Fruit fly (Drosophila melanogaster) whole organism, embryonic: ENCODE results near the gene AP-1mu.

ENCODE experiments used
- B-H1 ChIP-seq: fragments of 200-800 bp; sonication (Bioruptor generic); IDR thresholded peaks from 3 replicates; pipeline ENCODE4 v1.3.6; 2022; ENCODE audit warnings: missing biosample characterization, missing genetic modification characterization
- BtbVII ChIP-seq: fragments of 200-800 bp; sonication (Bioruptor generic); optimal IDR thresholded peaks from 3 replicates; lab custom pipeline; 2017; ENCODE audit warnings: missing biosample characterization, mild to moderate bottlenecking, missing genetic modification characterization
- CG10147 ChIP-seq: fragments of 200-800 bp; sonication (Bioruptor generic); optimal IDR thresholded peaks from 2 replicates; lab custom pipeline; 2019; ENCODE audit warnings: missing biosample characterization, mild to moderate bottlenecking, missing genetic modification characterization, moderate library complexity
- CG12942 ChIP-seq: fragments of 200-800 bp; sonication (Bioruptor generic); optimal IDR thresholded peaks from 3 replicates; lab custom pipeline; 2016; ENCODE audit warnings: missing biosample characterization, missing genetic modification characterization
- CG14965 ChIP-seq: fragments of 200-800 bp; sonication (Bioruptor generic); optimal IDR thresholded peaks from 2 replicates; lab custom pipeline; 2016; ENCODE audit warnings: missing biosample characterization, missing genetic modification characterization, borderline replicate concordance
- CG17186 ChIP-seq: fragments of 200-800 bp; sonication (Bioruptor generic); optimal IDR thresholded peaks from 3 replicates; lab custom pipeline; 2017; ENCODE audit warnings: missing biosample characterization, missing genetic modification reagents, missing genetic modification characterization
- CG18764 ChIP-seq: fragments of 200-800 bp; sonication (Bioruptor generic); optimal IDR thresholded peaks from 3 replicates; lab custom pipeline; 2016; ENCODE audit warnings: missing biosample characterization, missing genetic modification characterization
- CG2199 ChIP-seq: fragments of 200-800 bp; sonication (Bioruptor generic); IDR thresholded peaks from 3 replicates; pipeline ENCODE4 v1.3.6; 2022; ENCODE audit warnings: missing biosample characterization, missing genetic modification characterization
- CG2678 ChIP-seq: fragments of 200-800 bp; sonication (Bioruptor generic); optimal IDR thresholded peaks from 3 replicates; lab custom pipeline; 2019; ENCODE audit warnings: missing biosample characterization, mild to moderate bottlenecking, missing genetic modification characterization, moderate library complexity
- CG2712 ChIP-seq: fragments of 200-800 bp; optimal IDR thresholded peaks from 3 replicates; lab custom pipeline; 2019; ENCODE audit warnings: missing biosample characterization, mild to moderate bottlenecking, missing genetic modification characterization, moderate library complexity
- CG2875 ChIP-seq: fragments of 200-800 bp; sonication (Bioruptor generic); optimal IDR thresholded peaks from 2 replicates; lab custom pipeline; 2017; ENCODE audit warnings: missing biosample characterization, mild to moderate bottlenecking, missing genetic modification characterization, missing genetic modification reagents
- CG3163 ChIP-seq: fragments of 200-800 bp; sonication (Bioruptor generic); optimal IDR thresholded peaks from 3 replicates; lab custom pipeline; 2016; ENCODE audit warnings: missing biosample characterization, missing genetic modification characterization
- CG34376 ChIP-seq: fragments of 200-800 bp; sonication (Bioruptor generic); optimal IDR thresholded peaks from 2 replicates; lab custom pipeline; 2018; ENCODE audit warnings: missing biosample characterization, mild to moderate bottlenecking, missing genetic modification characterization
- CG4360 ChIP-seq: fragments of 200-800 bp; sonication (Bioruptor generic); IDR thresholded peaks from 2 replicates; pipeline ENCODE4 v1.3.6; 2022; ENCODE audit warnings: missing biosample characterization, missing genetic modification characterization
- CG5245 ChIP-seq: fragments of 200-800 bp; sonication (Bioruptor generic); optimal IDR thresholded peaks from 3 replicates; lab custom pipeline; 2016; ENCODE audit warnings: missing biosample characterization, missing genetic modification characterization
- CG6813 ChIP-seq: fragments of 200-800 bp; sonication (Bioruptor generic); optimal IDR thresholded peaks from 2 replicates; lab custom pipeline; 2017; ENCODE audit warnings: missing biosample characterization, missing genetic modification characterization, mild to moderate bottlenecking, moderate library complexity, missing genetic modification reagents
- CG6854 ChIP-seq: fragments of 200-800 bp; sonication (Bioruptor generic); optimal IDR thresholded peaks from 3 replicates; lab custom pipeline; 2017; ENCODE audit warnings: missing biosample characterization, mild to moderate bottlenecking, missing genetic modification characterization
- CG7556 ChIP-seq: fragments of 200-800 bp; sonication (Bioruptor generic); optimal IDR thresholded peaks from 2 replicates; lab custom pipeline; 2017; ENCODE audit warnings: missing biosample characterization, mild to moderate bottlenecking, missing genetic modification characterization
- CG7839 ChIP-seq: fragments of 200-800 bp; sonication (Bioruptor generic); optimal IDR thresholded peaks from 3 replicates; lab custom pipeline; 2018; ENCODE audit warnings: missing biosample characterization, mild to moderate bottlenecking, missing genetic modification characterization, moderate library complexity
- CG8359 ChIP-seq: fragments of 200-800 bp; sonication (Bioruptor generic); optimal IDR thresholded peaks from 2 replicates; lab custom pipeline; 2017; ENCODE audit warnings: missing biosample characterization, mild to moderate bottlenecking, missing genetic modification characterization, borderline replicate concordance
- CG9215 ChIP-seq: fragments of 200-800 bp; sonication (Bioruptor generic); IDR thresholded peaks from 2 replicates; pipeline ENCODE4 v1.3.6; 2022; ENCODE audit warnings: missing biosample characterization, missing genetic modification characterization
- CG9437 ChIP-seq: fragments of 200-800 bp; sonication (Bioruptor generic); optimal IDR thresholded peaks from 2 replicates; lab custom pipeline; 2018; ENCODE audit warnings: missing biosample characterization, mild to moderate bottlenecking, missing genetic modification characterization
- CG9932 ChIP-seq: fragments of 200-800 bp; sonication (Bioruptor generic); IDR thresholded peaks from 2 replicates; pipeline ENCODE4 v1.3.6; 2022; ENCODE audit warnings: missing biosample characterization, missing genetic modification characterization
- Chrac-16 ChIP-seq: fragments of 200-800 bp; sonication (Bioruptor generic); optimal IDR thresholded peaks from 3 replicates; lab custom pipeline; 2016; ENCODE audit warnings: missing biosample characterization, missing genetic modification characterization
- Dad ChIP-seq: fragments of 200-800 bp; sonication (Bioruptor generic); optimal IDR thresholded peaks from 3 replicates; lab custom pipeline; 2016; ENCODE audit warnings: missing biosample characterization, missing genetic modification characterization
- H2.0 ChIP-seq: fragments of 200-800 bp; sonication (Bioruptor generic); IDR thresholded peaks from 2 replicates; pipeline ENCODE4 v1.3.6; 2022; ENCODE audit warnings: missing biosample characterization, missing genetic modification characterization
- Mrtf ChIP-seq: fragments of 200-800 bp; sonication (Bioruptor generic); IDR thresholded peaks from 3 replicates; pipeline ENCODE4 v1.3.6; 2022; ENCODE audit warnings: missing biosample characterization, missing genetic modification characterization
- NC2α ChIP-seq: fragments of 200-800 bp; sonication (Bioruptor generic); optimal IDR thresholded peaks from 2 replicates; lab custom pipeline; 2016; ENCODE audit warnings: missing biosample characterization, missing genetic modification characterization
- NC2β ChIP-seq: fragments of 200-800 bp; sonication (Bioruptor generic); optimal IDR thresholded peaks from 2 replicates; lab custom pipeline; 2016; ENCODE audit warnings: missing biosample characterization, missing genetic modification characterization
- Poxn ChIP-seq: fragments of 200-800 bp; sonication (Bioruptor generic); IDR thresholded peaks from 2 replicates; pipeline ENCODE4 v1.3.6; 2022; ENCODE audit warnings: missing biosample characterization, missing genetic modification characterization
- Ptx1 ChIP-seq: fragments of 200-800 bp; sonication (Bioruptor generic); IDR thresholded peaks from 2 replicates; pipeline ENCODE4 v1.3.6; 2022; ENCODE audit warnings: missing biosample characterization, missing genetic modification characterization
- YL-1 ChIP-seq: fragments of 200-800 bp; sonication (Bioruptor generic); optimal IDR thresholded peaks from 3 replicates; lab custom pipeline; 2017; ENCODE audit warnings: missing biosample characterization, mild to moderate bottlenecking, missing genetic modification characterization
- bab2 ChIP-seq: fragments of 200-800 bp; sonication (Bioruptor generic); optimal IDR thresholded peaks from 2 replicates; lab custom pipeline; 2016; ENCODE audit warnings: missing biosample characterization, missing genetic modification characterization
- cad ChIP-seq: fragments of >200 bp; optimal IDR thresholded peaks from 2 replicates; lab custom pipeline; 2017; ENCODE audit warnings: missing biosample characterization, missing genetic modification characterization
- crp ChIP-seq, 2 experiments: fragments of 200-800 bp; sonication (Bioruptor generic); optimal IDR thresholded peaks; 2 replicates in 1 of 2; 3 replicates in 1 of 2; lab custom pipeline; 2017; ENCODE audit warnings: missing biosample characterization in 2 of 2, missing genetic modification characterization in 2 of 2, mild to moderate bottlenecking in 1 of 2, moderate library complexity in 1 of 2
- ftz-f1 ChIP-seq: fragments of 200-800 bp; sonication (Bioruptor generic); optimal IDR thresholded peaks from 2 replicates; lab custom pipeline; 2016; ENCODE audit warnings: missing biosample characterization, missing genetic modification characterization
- gt ChIP-seq: fragments of 200-800 bp; sonication (Bioruptor generic); IDR thresholded peaks from 2 replicates; pipeline ENCODE4 v1.3.6; 2022; ENCODE audit warnings: missing biosample characterization, missing genetic modification characterization
- lola ChIP-seq, 3 experiments: fragments of >200 bp in 2 of 3; fragments of 200-800 bp in 1 of 3; sonication (Bioruptor generic) in 1 of 3; optimal IDR thresholded peaks; 2 replicates each; lab custom pipeline; 2017 to 2019; ENCODE audit warnings: missing biosample characterization in 3 of 3, missing genetic modification characterization in 3 of 3, mild to moderate bottlenecking in 1 of 3, moderate library complexity in 1 of 3
- nmo ChIP-seq: fragments of 200-800 bp; sonication (Bioruptor generic); optimal IDR thresholded peaks from 2 replicates; lab custom pipeline; 2018; ENCODE audit warnings: missing biosample characterization, mild to moderate bottlenecking, missing genetic modification characterization, moderate library complexity
- oc ChIP-seq: fragments of 200-800 bp; sonication (Bioruptor generic); optimal IDR thresholded peaks from 2 replicates; lab custom pipeline; 2018; ENCODE audit warnings: missing biosample characterization, mild to moderate bottlenecking, missing genetic modification characterization, moderate library complexity
- onecut ChIP-seq: fragments of 200-800 bp; sonication (Bioruptor generic); IDR thresholded peaks from 2 replicates; pipeline ENCODE4 v1.3.6; 2022; ENCODE audit warnings: missing biosample characterization, missing genetic modification characterization
- row ChIP-seq: fragments of 200-800 bp; sonication (Bioruptor generic); IDR thresholded peaks from 3 replicates; pipeline ENCODE4 v1.3.6; 2022; ENCODE audit warnings: missing biosample characterization, missing genetic modification characterization
- schlank ChIP-seq: fragments of 200-800 bp; sonication (Bioruptor generic); optimal IDR thresholded peaks from 2 replicates; lab custom pipeline; 2018; ENCODE audit warnings: missing biosample characterization, mild to moderate bottlenecking, missing genetic modification characterization
- sr ChIP-seq: fragments of 200-800 bp; sonication (Bioruptor generic); IDR thresholded peaks from 3 replicates; pipeline ENCODE4 v1.3.6; 2022; ENCODE audit warnings: missing biosample characterization, missing genetic modification characterization
- sug ChIP-seq: fragments of 200-800 bp; optimal IDR thresholded peaks from 2 replicates; lab custom pipeline; 2019; ENCODE audit warnings: missing biosample characterization, mild to moderate bottlenecking, missing genetic modification characterization, moderate library complexity
- tin ChIP-seq: fragments of 200-800 bp; sonication (Bioruptor generic); optimal IDR thresholded peaks from 3 replicates; lab custom pipeline; 2016; ENCODE audit warnings: missing biosample characterization, missing genetic modification characterization
- tll ChIP-seq, 2 experiments: fragments of 200-800 bp in 1 of 2; fragments of >200 bp in 1 of 2; sonication (Bioruptor generic) in 1 of 2; optimal IDR thresholded peaks; 2 replicates each; lab custom pipeline; 2017 to 2019; ENCODE audit warnings: missing biosample characterization in 2 of 2, missing genetic modification characterization in 2 of 2, mild to moderate bottlenecking in 1 of 2, moderate library complexity in 1 of 2
- toy ChIP-seq: fragments of 200-800 bp; sonication (Bioruptor generic); IDR thresholded peaks from 2 replicates; pipeline ENCODE4 v1.3.6; 2022; ENCODE audit warnings: missing biosample characterization, missing genetic modification characterization
- vfl ChIP-seq: fragments of 200-800 bp; sonication (Bioruptor generic); optimal IDR thresholded peaks from 2 replicates; lab custom pipeline; 2016; ENCODE audit warnings: missing biosample characterization, missing genetic modification characterization

AP-1mu gene

DNA sequence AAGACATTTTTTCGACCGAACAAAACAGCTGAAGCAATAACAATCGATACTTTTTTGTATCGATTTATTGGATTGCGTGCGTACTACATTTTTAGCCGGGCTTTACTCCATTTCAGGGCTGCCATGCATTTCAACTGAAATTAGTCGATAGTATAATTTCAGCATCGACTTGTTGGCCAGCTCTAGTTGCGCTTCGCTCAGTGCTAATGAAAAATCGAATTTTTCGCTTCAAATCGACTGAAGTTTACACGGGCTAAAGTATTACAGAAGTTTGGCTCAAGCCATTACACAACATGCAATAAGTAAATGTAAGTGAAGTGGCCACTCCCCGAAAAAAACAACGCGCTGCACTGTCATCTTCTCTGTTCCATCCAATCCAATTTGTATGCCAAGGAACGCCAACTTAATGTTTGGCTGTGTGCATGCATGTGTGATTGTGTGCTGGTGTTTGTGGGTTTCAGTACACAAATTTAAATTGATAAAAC lies 43.4 kb downstream of the AP-1mu start, which contains the start of the genes mRpL47, CG8176 and Kdm3 (continued):
- TF ChIP-seq gt (GFP tag; lab: Robert Waterston, UW): no peak
- TF ChIP-seq CG12942 (GFP tag; lab: Kevin White, UChicago): peak; percentile 61

DNA sequence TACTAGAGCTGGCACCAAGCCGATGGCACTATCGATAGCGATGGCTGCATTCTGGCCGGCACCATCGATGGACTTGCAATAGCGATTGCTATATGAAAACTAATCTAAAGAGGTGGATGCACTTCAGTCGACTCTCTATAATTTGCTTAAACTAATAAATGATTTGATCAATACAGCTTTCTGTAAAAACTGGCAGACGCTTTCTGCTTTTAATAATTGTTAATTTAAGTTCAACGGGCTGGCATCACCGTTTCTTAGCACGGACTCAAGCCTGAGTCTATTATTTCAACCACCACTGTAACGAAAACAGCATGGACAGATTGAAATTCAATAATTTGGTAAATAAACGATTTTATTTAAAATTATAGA lies 46.3 kb downstream of the AP-1mu start, which contains the start of the genes Ras85D and Rlb1:
Ras85D (minus strand) TSS at position 16 of the 369 bp plus-strand sequence.
Rlb1 (plus strand) TSS at position 276 of the 369 bp plus-strand sequence.
- TF ChIP-seq CG2875 (GFP tag; lab: Kevin White, UChicago) (peak; percentile 4), CG8359 (no peak), CG7556 (peak; percentile 37), Ptx1 (GFP tag; lab: Robert Waterston, UW) (no peak), vfl (GFP tag; lab: Kevin White, UChicago) (peak; percentile 63), B-H1 (GFP tag; lab: Robert Waterston, UW) (no peak), YL-1 (GFP tag; lab: Kevin White, UChicago) (peak; percentile 81), Mrtf (GFP tag; lab: Robert Waterston, UW) (no peak), Poxn (GFP tag; lab: Robert Waterston, UW) (no peak), tll (GFP tag; optimal IDR thresholded peaks at IDR 0.05; lab: Kevin White, UChicago) (no peak), NC2α (GFP tag; lab: Kevin White, UChicago) (peak; percentile 59), CG9932 (GFP tag; lab: Robert Waterston, UW) (no peak), tin (GFP tag; lab: Kevin White, UChicago) (peak; percentile 81), nmo (peak; percentile 84), CG14965 (GFP tag; lab: Kevin White, UChicago) (no peak), ftz-f1 (GFP tag; lab: Kevin White, UChicago) (no peak), schlank (tag; lab: Kevin White, UChicago) (peak; percentile 51), crp (GFP tag; optimal IDR thresholded peaks at IDR 0.05; lab: Kevin White, UChicago) (peak in 1 of 2 experiments; percentile 55), CG9437 (GFP tag; lab: Kevin White, UChicago) (peak; percentile 44), cad (GFP tag; lab: Kevin White, UChicago) (no peak), sug (tag; lab: Kevin White, UChicago) (peak; percentile 84), CG3163 (GFP tag; lab: Kevin White, UChicago) (peak; percentile 69), H2.0 (GFP tag; lab: Robert Waterston, UW) (no peak), NC2β (GFP tag; lab: Kevin White, UChicago) (peak; percentile 76), CG7839 (tag; lab: Kevin White, UChicago) (no peak), CG2712 (tag; lab: Kevin White, UChicago) (peak; percentile 71), onecut (GFP tag; lab: Robert Waterston, UW) (peak; percentile 29; the same call in 1 of the 2 replicates), Chrac-16 (GFP tag; lab: Kevin White, UChicago) (peak; percentile 78), CG2678 (tag; lab: Kevin White, UChicago) (no peak), lola (GFP tag; optimal IDR thresholded peaks at IDR 0.05; lab: Kevin White, UChicago) (peak in 1 of 3 experiments; percentile 57), CG6813 (GFP tag; lab: Kevin White, UChicago) (no peak), Dad (GFP tag; lab: Kevin White, UChicago) (peak; percentile 67), CG18764 (GFP tag; lab: Kevin White, UChicago) (peak; percentile 57), row (GFP tag; lab: Robert Waterston, UW) (no peak), CG17186 (peak; percentile 85), CG10147 (peak; percentile 70), CG6854 (GFP tag; lab: Kevin White, UChicago) (no peak), BtbVII (GFP tag; lab: Kevin White, UChicago) (peak; percentile 42), sr (no peak), CG34376 (peak; percentile 73), bab2 (peak; percentile 87), toy (no peak), oc (no peak), CG4360 (no peak), CG9215 (GFP tag; lab: Robert Waterston, UW) (no peak), CG5245 (peak; percentile 42), CG2199 (GFP tag; lab: Robert Waterston, UW) (no peak)
